Fruit fly (Drosophila melanogaster) whole organism, prepupa: Measurements from ENCODE around the gene numb.

Source experiments
- CG32006 ChIP-seq: fragments of 200-800 bp; sonication (Bioruptor generic); optimal IDR thresholded peaks from 3 replicates; lab custom pipeline; 2017; ENCODE audit warnings: missing biosample characterization, mild to moderate bottlenecking, missing genetic modification characterization
- lz ChIP-seq: fragments of 200-800 bp; sonication (Bioruptor generic); optimal IDR thresholded peaks from 3 replicates; lab custom pipeline; 2016; ENCODE audit warnings: missing biosample characterization, missing genetic modification characterization

- TF ChIP-seq CG32006 (GFP tag; lab: Kevin White, UChicago), result no peak
- TF ChIP-seq lz (GFP tag; lab: Kevin White, UChicago), result no peak
These were observed 20.6 kb downstream of the numb start for dm6 chr2L:9457865-9458264.
